Fruit fly (Drosophila melanogaster) whole organism, embryonic: ENCODE measurements around the gene fbl.

Experiments used
- Ada2b ChIP-seq: fragments of 200-800 bp; sonication (Bioruptor generic); IDR thresholded peaks from 2 replicates; pipeline ENCODE4 v1.3.6; 2022; ENCODE audit warnings: missing biosample characterization, missing genetic modification characterization
- B-H1 ChIP-seq: fragments of 200-800 bp; sonication (Bioruptor generic); IDR thresholded peaks from 3 replicates; pipeline ENCODE4 v1.3.6; 2022; ENCODE audit warnings: missing biosample characterization, missing genetic modification characterization
- CG11093 ChIP-seq: fragments of 200-800 bp; sonication (Bioruptor generic); IDR thresholded peaks from 3 replicates; pipeline ENCODE4 v1.3.6; 2022; ENCODE audit warnings: missing biosample characterization, missing genetic modification characterization
- CG13123 ChIP-seq: fragments of 200-800 bp; sonication (Bioruptor generic); optimal IDR thresholded peaks from 2 replicates; lab custom pipeline; 2016; ENCODE audit warnings: missing biosample characterization, missing genetic modification characterization
- CG14014 ChIP-seq: fragments of 200-800 bp; sonication (Bioruptor generic); IDR thresholded peaks from 2 replicates; pipeline ENCODE4 v1.3.6; 2022; ENCODE audit warnings: missing biosample characterization, missing genetic modification characterization
- CG14860 ChIP-seq: fragments of 200-800 bp; sonication (Bioruptor generic); IDR thresholded peaks from 3 replicates; pipeline ENCODE4 v1.3.6; 2022; ENCODE audit warnings: missing biosample characterization, missing genetic modification characterization; ENCODE audit not compliant: partially characterized antibody
- CG15601 ChIP-seq: fragments of 200-800 bp; sonication (Bioruptor generic); optimal IDR thresholded peaks from 3 replicates; lab custom pipeline; 2019; ENCODE audit warnings: missing biosample characterization, mild to moderate bottlenecking, missing genetic modification characterization, moderate library complexity
- CG2875 ChIP-seq: fragments of 200-800 bp; sonication (Bioruptor generic); optimal IDR thresholded peaks from 2 replicates; lab custom pipeline; 2017; ENCODE audit warnings: missing biosample characterization, mild to moderate bottlenecking, missing genetic modification characterization, missing genetic modification reagents
- CG30431 ChIP-seq: fragments of 200-800 bp; sonication (Bioruptor generic); optimal IDR thresholded peaks from 2 replicates; lab custom pipeline; 2017; ENCODE audit warnings: missing biosample characterization, missing genetic modification characterization
- CG32532 ChIP-seq: fragments of 200-800 bp; sonication (Bioruptor generic); IDR thresholded peaks from 2 replicates; pipeline ENCODE4 v1.3.6; 2022; ENCODE audit warnings: missing biosample characterization, missing genetic modification characterization
- CG32767 ChIP-seq: fragments of 200-800 bp; sonication (Bioruptor generic); IDR thresholded peaks from 2 replicates; pipeline ENCODE4 v1.3.6; 2022; ENCODE audit warnings: missing biosample characterization, missing genetic modification characterization
- CG34224 ChIP-seq: fragments of 200-800 bp; sonication (Bioruptor generic); IDR thresholded peaks from 3 replicates; pipeline ENCODE4 v1.3.6; 2022; ENCODE audit warnings: missing biosample characterization, missing genetic modification characterization; ENCODE audit not compliant: partially characterized antibody
- CG4360 ChIP-seq: fragments of 200-800 bp; sonication (Bioruptor generic); IDR thresholded peaks from 2 replicates; pipeline ENCODE4 v1.3.6; 2022; ENCODE audit warnings: missing biosample characterization, missing genetic modification characterization
- CG4424 ChIP-seq: fragments of 200-800 bp; sonication (Bioruptor generic); optimal IDR thresholded peaks from 3 replicates; lab custom pipeline; 2016; ENCODE audit warnings: missing biosample characterization, missing genetic modification characterization
- CG6683 ChIP-seq: fragments of 200-800 bp; sonication (Bioruptor generic); optimal IDR thresholded peaks from 2 replicates; lab custom pipeline; 2017; ENCODE audit warnings: missing biosample characterization, mild to moderate bottlenecking, missing genetic modification characterization, missing genetic modification reagents
- CG6765 ChIP-seq: fragments of 200-800 bp; sonication (Bioruptor generic); optimal IDR thresholded peaks from 3 replicates; lab custom pipeline; 2017; ENCODE audit warnings: missing biosample characterization, mild to moderate bottlenecking, missing genetic modification characterization
- CoRest ChIP-seq: fragments of 200-800 bp; sonication (Bioruptor generic); optimal IDR thresholded peaks from 3 replicates; lab custom pipeline; 2018; ENCODE audit warnings: missing biosample characterization, mild to moderate bottlenecking, missing genetic modification characterization, moderate library complexity
- Doc3 ChIP-seq: fragments of 200-800 bp; sonication (Bioruptor generic); IDR thresholded peaks from 3 replicates; pipeline ENCODE4 v1.3.6; 2022; ENCODE audit warnings: missing biosample characterization, missing genetic modification characterization; ENCODE audit not compliant: partially characterized antibody
- Dp ChIP-seq: fragments of 200-800 bp; sonication (Bioruptor generic); optimal IDR thresholded peaks from 2 replicates; lab custom pipeline; 2018; ENCODE audit warnings: missing biosample characterization, mild to moderate bottlenecking, missing genetic modification characterization, moderate library complexity
- ERR ChIP-seq: fragments of 200-800 bp; sonication (Bioruptor generic); optimal IDR thresholded peaks from 2 replicates; lab custom pipeline; 2016; ENCODE audit warnings: missing biosample characterization, missing genetic modification characterization
- Ets97D ChIP-seq: fragments of 200-800 bp; sonication (Bioruptor generic); optimal IDR thresholded peaks from 3 replicates; lab custom pipeline; 2016; ENCODE audit warnings: missing biosample characterization, missing genetic modification characterization
- Fer3 ChIP-seq: fragments of 200-800 bp; sonication (Bioruptor generic); optimal IDR thresholded peaks from 2 replicates; lab custom pipeline; 2018; ENCODE audit warnings: missing biosample characterization, mild to moderate bottlenecking, missing genetic modification characterization, moderate library complexity
- HLH4C ChIP-seq: fragments of 200-800 bp; sonication (Bioruptor generic); IDR thresholded peaks from 3 replicates; pipeline ENCODE4 v1.3.6; 2022; ENCODE audit warnings: missing biosample characterization, missing genetic modification characterization; ENCODE audit not compliant: partially characterized antibody
- HLH54F ChIP-seq: fragments of 200-800 bp; sonication (Bioruptor generic); optimal IDR thresholded peaks from 3 replicates; lab custom pipeline; 2016; ENCODE audit warnings: missing biosample characterization, missing genetic modification characterization
- Hey ChIP-seq: fragments of 200-800 bp; sonication (Bioruptor generic); optimal IDR thresholded peaks from 3 replicates; lab custom pipeline; 2018; ENCODE audit warnings: missing biosample characterization, mild to moderate bottlenecking, missing genetic modification characterization
- Hmx ChIP-seq: fragments of 200-800 bp; sonication (Bioruptor generic); optimal IDR thresholded peaks from 2 replicates; lab custom pipeline; 2016; ENCODE audit warnings: missing biosample characterization, missing genetic modification characterization
- NC2α ChIP-seq: fragments of 200-800 bp; sonication (Bioruptor generic); optimal IDR thresholded peaks from 2 replicates; lab custom pipeline; 2016; ENCODE audit warnings: missing biosample characterization, missing genetic modification characterization
- TFAM ChIP-seq: fragments of 200-800 bp; sonication (Bioruptor generic); optimal IDR thresholded peaks from 2 replicates; lab custom pipeline; 2017; ENCODE audit warnings: missing biosample characterization, missing genetic modification characterization, inconsistent platforms
- Trl ChIP-seq, 3 experiments: fragments of >200 bp in 2 of 3; fragments of 200-800 bp in 1 of 3; sonication (Bioruptor generic) in 1 of 3; optimal IDR thresholded peaks; 2 replicates in 1 of 3; 3 replicates in 2 of 3; lab custom pipeline; 2016 to 2017; ENCODE audit warnings: missing biosample characterization in 1 of 3, missing genetic modification characterization in 1 of 3
- ara ChIP-seq: fragments of 200-800 bp; sonication (Bioruptor generic); IDR thresholded peaks from 2 replicates; pipeline ENCODE4 v1.3.6; 2022; ENCODE audit warnings: missing biosample characterization, missing genetic modification characterization
- bigmax ChIP-seq: fragments of 200-800 bp; sonication (Bioruptor generic); optimal IDR thresholded peaks from 2 replicates; lab custom pipeline; 2018; ENCODE audit warnings: missing biosample characterization, mild to moderate bottlenecking, missing genetic modification characterization
- btn ChIP-seq: fragments of 200-800 bp; sonication (Bioruptor generic); optimal IDR thresholded peaks from 2 replicates; lab custom pipeline; 2016; ENCODE audit warnings: missing biosample characterization, missing genetic modification characterization
- chinmo ChIP-seq: fragments of 200-800 bp; sonication (Bioruptor generic); IDR thresholded peaks from 4 replicates; pipeline ENCODE4 v1.3.6; 2022; ENCODE audit warnings: missing biosample characterization, missing genetic modification characterization; ENCODE audit not compliant: partially characterized antibody
- dan ChIP-seq: fragments of 200-800 bp; sonication (Bioruptor generic); IDR thresholded peaks from 2 replicates; pipeline ENCODE4 v1.3.6; 2022; ENCODE audit warnings: missing biosample characterization, missing genetic modification characterization
- fu2 ChIP-seq: fragments of 200-800 bp; sonication (Bioruptor generic); optimal IDR thresholded peaks from 2 replicates; lab custom pipeline; 2016; ENCODE audit warnings: missing biosample characterization, missing genetic modification characterization
- ham ChIP-seq: fragments of 200-800 bp; sonication (Bioruptor generic); IDR thresholded peaks from 2 replicates; pipeline ENCODE4 v1.3.6; 2022; ENCODE audit warnings: missing biosample characterization, missing genetic modification characterization
- jing ChIP-seq: fragments of 200-800 bp; sonication (Bioruptor generic); optimal IDR thresholded peaks from 2 replicates; lab custom pipeline; 2018; ENCODE audit warnings: missing biosample characterization, mild to moderate bottlenecking, missing genetic modification characterization
- kay ChIP-seq: fragments of 200-800 bp; sonication (Bioruptor generic); optimal IDR thresholded peaks from 2 replicates; lab custom pipeline; 2016; ENCODE audit warnings: missing biosample characterization, missing genetic modification characterization
- mld ChIP-seq: fragments of 200-800 bp; sonication (Bioruptor generic); IDR thresholded peaks from 3 replicates; pipeline ENCODE4 v1.3.6; 2022; ENCODE audit warnings: missing biosample characterization, missing genetic modification characterization; ENCODE audit not compliant: partially characterized antibody
- nerfin-1 ChIP-seq: fragments of 200-800 bp; sonication (Bioruptor generic); optimal IDR thresholded peaks from 3 replicates; lab custom pipeline; 2019; ENCODE audit warnings: missing biosample characterization, mild to moderate bottlenecking, missing genetic modification characterization, moderate library complexity
- nerfin-2 ChIP-seq: fragments of 200-800 bp; sonication (Bioruptor generic); IDR thresholded peaks from 2 replicates; pipeline ENCODE4 v1.3.6; 2022; ENCODE audit warnings: missing biosample characterization, missing genetic modification characterization; ENCODE audit not compliant: partially characterized antibody
- odd ChIP-seq: fragments of 200-800 bp; sonication (Bioruptor generic); optimal IDR thresholded peaks from 2 replicates; lab custom pipeline; 2017; ENCODE audit warnings: missing biosample characterization, mild to moderate bottlenecking, missing genetic modification characterization
- peb ChIP-seq: fragments of 200-800 bp; sonication (Bioruptor generic); IDR thresholded peaks from 2 replicates; pipeline ENCODE4 v1.3.6; 2022; ENCODE audit warnings: missing biosample characterization, missing genetic modification characterization
- sima ChIP-seq: fragments of 200-800 bp; sonication (Bioruptor generic); optimal IDR thresholded peaks from 2 replicates; lab custom pipeline; 2016; ENCODE audit warnings: missing biosample characterization, missing genetic modification characterization
- twi ChIP-seq: fragments of 200-800 bp; optimal IDR thresholded peaks from 2 replicates; lab custom pipeline; 2019; ENCODE audit warnings: missing biosample characterization, mild to moderate bottlenecking, missing genetic modification characterization, moderate library complexity
- vnd ChIP-seq: fragments of 200-800 bp; sonication (Bioruptor generic); IDR thresholded peaks from 3 replicates; pipeline ENCODE4 v1.3.6; 2022; ENCODE audit warnings: missing biosample characterization, missing genetic modification characterization; ENCODE audit not compliant: partially characterized antibody
- wor ChIP-seq: fragments of 200-800 bp; sonication (Bioruptor generic); IDR thresholded peaks from 2 replicates; pipeline ENCODE4 v1.3.6; 2022; ENCODE audit warnings: missing biosample characterization, missing genetic modification characterization
- yki ChIP-seq: fragments of >200 bp; optimal IDR thresholded peaks from 3 replicates; lab custom pipeline; 2018

Gene fbl

DNA sequence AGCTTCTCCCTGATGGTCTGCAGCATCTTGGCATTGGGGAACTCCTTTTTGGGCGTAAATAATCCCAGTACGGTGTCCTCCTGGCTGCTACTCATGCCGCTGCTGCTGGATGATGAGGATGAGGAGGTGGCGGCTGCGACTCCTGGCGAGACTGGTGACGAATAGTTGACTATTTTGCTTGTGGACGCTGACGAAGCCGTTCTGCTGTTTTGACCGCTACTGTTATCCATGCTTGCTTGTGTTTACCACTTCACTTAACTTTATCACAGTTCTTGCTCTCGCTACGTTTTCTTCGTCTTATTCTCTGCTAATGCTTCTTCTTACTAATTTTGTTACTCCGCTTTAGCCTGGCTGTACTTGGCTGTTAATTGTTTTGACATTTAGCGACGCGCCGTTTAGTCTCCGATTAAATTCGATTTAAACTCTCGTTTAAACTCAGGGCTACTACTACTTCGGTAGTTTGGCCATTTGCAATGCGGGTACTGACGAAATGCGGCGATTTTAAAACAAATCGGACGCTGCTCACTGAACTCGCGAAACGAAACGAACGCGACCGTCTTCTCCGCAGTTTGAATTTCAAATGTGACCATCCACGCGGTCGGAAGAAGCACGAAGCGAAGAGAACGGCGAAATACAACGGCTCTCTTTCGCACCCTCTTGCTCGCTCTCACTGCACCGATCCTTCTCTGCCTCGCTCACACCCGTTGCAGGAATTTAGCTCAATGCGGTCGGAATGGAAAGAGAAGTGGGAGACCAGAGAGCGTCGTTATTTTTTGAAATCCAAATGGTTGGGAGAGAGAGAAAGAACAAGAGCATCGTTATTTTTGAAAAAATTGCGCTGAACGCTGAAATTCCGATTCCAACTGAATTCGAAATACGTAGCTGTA lies 17.0 kb downstream of the fbl start, which contains the start of gene trbl (continued):
- TF ChIP-seq B-H1 (GFP tag; lab: Robert Waterston, UW) = no peak; the same call in 2 of the 3 replicates
- peak; percentile 73 for TF ChIP-seq HLH4C (GFP tag; lab: Robert Waterston, UW)
- TF ChIP-seq dan = no peak
- no peak for TF ChIP-seq jing (GFP tag; lab: Kevin White, UChicago)
- peak; percentile 43 for TF ChIP-seq CG6765 (GFP tag; lab: Kevin White, UChicago)
- no peak for TF ChIP-seq NC2α
- TF ChIP-seq twi (tag; lab: Kevin White, UChicago) = no peak
- TF ChIP-seq CG34224 (GFP tag; lab: Robert Waterston, UW) = peak; percentile 78
- TF ChIP-seq btn (GFP tag; lab: Kevin White, UChicago) = no peak
- TF ChIP-seq ara (GFP tag; lab: Robert Waterston, UW) = peak; percentile 49
- no peak for TF ChIP-seq CG14014 (GFP tag; lab: Robert Waterston, UW)
- no peak for TF ChIP-seq CG4360 (GFP tag; lab: Robert Waterston, UW)
- TF ChIP-seq Hmx (GFP tag; lab: Kevin White, UChicago) = no peak
- TF ChIP-seq chinmo (GFP tag; lab: Robert Waterston, UW) = peak; percentile 98
- peak; percentile 55 for TF ChIP-seq Dp (GFP tag; lab: Kevin White, UChicago)
- no peak for TF ChIP-seq Ada2b (GFP tag; lab: Robert Waterston, UW)
- TF ChIP-seq CoRest = no peak
- no peak for TF ChIP-seq Fer3 (tag; lab: Kevin White, UChicago)
- peak; percentile 75 for TF ChIP-seq CG14860 (GFP tag; lab: Robert Waterston, UW)
- TF ChIP-seq HLH54F (GFP tag; lab: Kevin White, UChicago) = no peak
- TF ChIP-seq bigmax (GFP tag; lab: Kevin White, UChicago) = peak; percentile 17
- no peak for TF ChIP-seq wor (GFP tag; lab: Robert Waterston, UW)
- no peak for TF ChIP-seq fu2
- TF ChIP-seq CG4424 (GFP tag; lab: Kevin White, UChicago) = peak; percentile 18
- no peak for TF ChIP-seq kay
- peak; percentile 92 for TF ChIP-seq yki (lab: Kevin White, UChicago)
- TF ChIP-seq Ets97D (GFP tag; lab: Kevin White, UChicago) = peak; percentile 26
- TF ChIP-seq Doc3 (GFP tag; lab: Robert Waterston, UW) = peak; percentile 37; the same call in 1 of the 3 replicates
- peak; percentile 43; the same call in 1 of the 3 replicates for TF ChIP-seq vnd (GFP tag; lab: Robert Waterston, UW)
- no peak for TF ChIP-seq ham (GFP tag; lab: Robert Waterston, UW)
- TF ChIP-seq Hey (tag; lab: Kevin White, UChicago) = no peak
- no peak for TF ChIP-seq CG2875 (GFP tag; lab: Kevin White, UChicago)
- TF ChIP-seq CG6683 = no peak
- no peak; the same call in 1 of the 2 replicates for TF ChIP-seq CG32767 (GFP tag; lab: Robert Waterston, UW)
- TF ChIP-seq TFAM (GFP tag; lab: Kevin White, UChicago) = no peak
- peak; percentile 97 to 98 for TF ChIP-seq Trl (optimal IDR thresholded peaks at IDR 0.05; lab: Kevin White, UChicago)
- TF ChIP-seq Trl (GFP tag; optimal IDR thresholded peaks at IDR 0.05; lab: Kevin White, UChicago) = peak; percentile 80
- peak; percentile 61; the same call in 1 of the 2 replicates for TF ChIP-seq CG32532 (GFP tag; lab: Robert Waterston, UW)
- TF ChIP-seq odd = no peak
- TF ChIP-seq mld (GFP tag; lab: Robert Waterston, UW) = peak; percentile 90
- TF ChIP-seq CG15601 = no peak
- no peak for TF ChIP-seq CG30431 (GFP tag; lab: Kevin White, UChicago)
- TF ChIP-seq CG13123 (GFP tag; lab: Kevin White, UChicago) = no peak
- TF ChIP-seq nerfin-2 (GFP tag; lab: Robert Waterston, UW) = peak; percentile 75; the same call in 1 of the 2 replicates
- TF ChIP-seq sima (GFP tag; lab: Kevin White, UChicago) = no peak
- TF ChIP-seq ERR (GFP tag; lab: Kevin White, UChicago) = no peak
- peak; percentile 100 for TF ChIP-seq nerfin-1 (tag; lab: Kevin White, UChicago)
- TF ChIP-seq peb (GFP tag; lab: Robert Waterston, UW) = no peak
- TF ChIP-seq CG11093 = no peak
